Worm (Caenorhabditis elegans): Measurements from ENCODE around the gene F56B3.6.
"Not testable (repeated sequence)": the region's sequence is repeated elsewhere in the genome, so short reads cannot be mapped to it uniquely, and the experiment has no call there.

DNA sequence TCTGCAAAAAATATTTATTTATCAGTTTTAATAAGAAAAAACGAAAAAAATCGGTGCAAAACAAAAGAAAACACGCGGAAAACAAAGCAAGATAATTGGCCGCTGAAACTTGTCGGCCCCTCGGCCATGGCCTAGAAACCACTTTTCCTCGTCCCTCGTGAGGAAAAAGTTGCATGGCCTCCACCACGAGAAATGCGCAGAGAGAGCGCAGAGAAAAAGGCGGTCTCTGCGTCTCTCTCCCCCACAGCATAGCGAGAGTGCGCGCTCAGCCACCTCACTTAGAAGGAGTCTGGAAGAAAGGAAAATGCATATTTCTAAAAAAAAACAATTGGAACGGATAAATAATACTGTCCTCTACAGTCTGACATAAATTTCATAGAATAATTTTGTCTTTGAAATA is 25.5 kb downstream of the F56B3.6 start:
- not testable (repeated sequence) for TF ChIP-seq gmeb-2 (tag; optimal IDR thresholded peaks at IDR 0.05); F13H6.1 (tag; optimal IDR thresholded peaks at IDR 0.05); mec-3 (tag; optimal IDR thresholded peaks at IDR 0.05; ENCODE audit: borderline replicate concordance); unc-86 (tag; optimal IDR thresholded peaks at IDR 0.05); fkh-10 (GFP tag; optimal IDR thresholded peaks at IDR 0.05); ceh-22 (tag; optimal IDR thresholded peaks at IDR 0.05); K02D7.2 (tag; optimal IDR thresholded peaks at IDR 0.05); elt-2 (tag; optimal IDR thresholded peaks at IDR 0.05); ama-1 (optimal IDR thresholded peaks at IDR 0.05); ztf-16 (tag; optimal IDR thresholded peaks at IDR 0.05); nhr-232 (tag; optimal IDR thresholded peaks at IDR 0.05); dmd-4 (tag; optimal IDR thresholded peaks at IDR 0.05; ENCODE audit: borderline replicate concordance); ceh-30 (tag; optimal IDR thresholded peaks at IDR 0.05)
- TF ChIP-seq hlh-30 (tag; optimal IDR thresholded peaks at IDR 0.05; ENCODE audit: insufficient read depth), result peak; percentile 4
